Worm (Caenorhabditis elegans): ENCODE results near the gene R10D12.13.

R10D12.13 gene

ce11 chrV:13936850-13937249, 25.4 kb upstream of the R10D12.13 start, which contains the start of gene srw-145:
Gene srw-145 (plus strand): TSS chrV:13937150.
- TF ChIP-seq F52B5.7 (tag; optimal IDR thresholded peaks at IDR 0.05) (no peak), tlf-1 (GFP tag; optimal IDR thresholded peaks at IDR 0.05) (no peak)

ce11 chrV:13942082-13942481, 20.1 kb upstream of the R10D12.13 start, which contains the start of gene dpr-1:
Gene dpr-1 (minus strand): TSS chrV:13942182.
- TF ChIP-seq nhr-27 (tag; optimal IDR thresholded peaks at IDR 0.05) (no peak), ztf-6 (GFP tag; IDR thresholded peaks at IDR 0.05) (no peak)

ce11 chrV:13946385-13947019, 15.7 kb upstream of the R10D12.13 start, which contains the start of the genes srx-10 and clec-226:
Gene srx-10 (minus strand): TSS chrV:13946485.
Gene clec-226 (plus strand): TSS chrV:13946969.
- no peak for TF ChIP-seq nhr-80 (tag; optimal IDR thresholded peaks at IDR 0.05)
- TF ChIP-seq Y53F4B.3 (GFP tag; IDR thresholded peaks at IDR 0.05), result no peak
- no peak for TF ChIP-seq lsy-27 (tag; optimal IDR thresholded peaks at IDR 0.05; ENCODE audit: borderline replicate concordance, insufficient read depth)
- no peak for TF ChIP-seq attf-5 (GFP tag; optimal IDR thresholded peaks at IDR 0.05)
- no peak for TF ChIP-seq efl-1 (GFP tag; optimal IDR thresholded peaks at IDR 0.05)
- TF ChIP-seq nhr-90 (tag; optimal IDR thresholded peaks at IDR 0.05), result no peak
- TF ChIP-seq hrde-1 (tag; optimal IDR thresholded peaks at IDR 0.05; ENCODE audit: borderline replicate concordance), result no peak
- TF ChIP-seq lin-35 (GFP tag; optimal IDR thresholded peaks at IDR 0.05), result no peak
- no peak for TF ChIP-seq ets-4 (GFP tag; optimal IDR thresholded peaks at IDR 0.05)
- TF ChIP-seq nfya-1 (tag; optimal IDR thresholded peaks at IDR 0.05; ENCODE audit: borderline replicate concordance, insufficient read depth), result no peak
- no peak for TF ChIP-seq tbp1 (GFP tag; optimal IDR thresholded peaks at IDR 0.05)
- TF ChIP-seq F22D6.2 (tag; optimal IDR thresholded peaks at IDR 0.05), result no peak
- no peak for TF ChIP-seq hsf-1 (GFP tag; IDR thresholded peaks at IDR 0.05)
- TF ChIP-seq snpc-4 (GFP tag; optimal IDR thresholded peaks at IDR 0.05), result no peak
- no peak for TF ChIP-seq snpc-4 (tag; optimal IDR thresholded peaks at IDR 0.05)
- no peak for TF ChIP-seq bed-2 (GFP tag; IDR thresholded peaks at IDR 0.05)

ce11 chrV:13949010-13949409, 13.2 kb upstream of the R10D12.13 start, which contains the start of gene R10D12.6:
Gene R10D12.6 (plus strand): TSS chrV:13949310.
- TF ChIP-seq bed-1 (GFP tag; IDR thresholded peaks at IDR 0.05) (no peak), nfya-1 (tag; optimal IDR thresholded peaks at IDR 0.05; ENCODE audit: borderline replicate concordance, insufficient read depth) (no peak), lin-35 (GFP tag; optimal IDR thresholded peaks at IDR 0.05) (no peak), unc-130 (GFP tag; optimal IDR thresholded peaks at IDR 0.05) (no peak), nhr-27 (tag; optimal IDR thresholded peaks at IDR 0.05) (no peak), efl-1 (GFP tag; optimal IDR thresholded peaks at IDR 0.05) (no peak)

- no peak for TF ChIP-seq madf-8 (GFP tag; conservative IDR thresholded peaks at IDR 0.05)
- TF ChIP-seq F22D6.2 (tag; optimal IDR thresholded peaks at IDR 0.05), result no peak
- TF ChIP-seq ztf-28 (GFP tag; IDR thresholded peaks at IDR 0.05), result no peak
- TF ChIP-seq tbx-9 (tag; optimal IDR thresholded peaks at IDR 0.05; ENCODE audit: borderline replicate concordance), result no peak
- no peak for TF ChIP-seq F10E7.11 (tag; optimal IDR thresholded peaks at IDR 0.05)
- no peak for TF ChIP-seq zfh-2 (GFP tag; conservative IDR thresholded peaks at IDR 0.05)
- no peak for TF ChIP-seq egl-44 (GFP tag; IDR thresholded peaks at IDR 0.05)
- TF ChIP-seq hlh-26 (GFP tag; conservative IDR thresholded peaks at IDR 0.05), result no peak
- TF ChIP-seq mes-4 (tag; optimal IDR thresholded peaks at IDR 0.05), result no peak
Observed at ce11 chrV:13949752-13950151, 12.5 kb upstream of the R10D12.13 start, which contains the start of gene R10D12.7. Gene R10D12.7 (plus strand): TSS chrV:13950052.

Data from whole organism, young adult.